Fruit fly (Drosophila melanogaster) whole organism, prepupa: ENCODE measurements around the gene CG13972.

ENCODE experiments used
- Blimp-1 ChIP-seq: fragments of 200-800 bp; sonication (Bioruptor generic); optimal IDR thresholded peaks from 3 replicates; lab custom pipeline; 2017; ENCODE audit warnings: missing biosample characterization, missing genetic modification characterization, mild to moderate bottlenecking, moderate library complexity, missing genetic modification reagents
- CG11294 ChIP-seq: fragments of 200-800 bp; sonication (Bioruptor generic); IDR thresholded peaks from 2 replicates; pipeline ENCODE4 v1.3.6; 2022; ENCODE audit warnings: missing biosample characterization, missing genetic modification characterization
- CG11902 ChIP-seq: fragments of 200-800 bp; sonication (Bioruptor generic); optimal IDR thresholded peaks from 3 replicates; lab custom pipeline; 2016; ENCODE audit warnings: missing biosample characterization, missing genetic modification characterization
- CG15336 ChIP-seq: fragments of 200-800 bp; sonication (Bioruptor generic); IDR thresholded peaks from 2 replicates; pipeline ENCODE4 v1.3.6; 2022; ENCODE audit warnings: missing biosample characterization, missing genetic modification characterization
- CG1621 ChIP-seq: fragments of 200-800 bp; sonication (Bioruptor generic); optimal IDR thresholded peaks from 3 replicates; lab custom pipeline; 2018; ENCODE audit warnings: missing biosample characterization, mild to moderate bottlenecking, missing genetic modification characterization
- CG16779 ChIP-seq: fragments of 200-800 bp; sonication (Bioruptor generic); optimal IDR thresholded peaks from 3 replicates; lab custom pipeline; 2017; ENCODE audit warnings: missing biosample characterization, mild to moderate bottlenecking, missing genetic modification characterization
- CG31627 ChIP-seq: fragments of 200-800 bp; sonication (Bioruptor generic); optimal IDR thresholded peaks from 3 replicates; lab custom pipeline; 2016; ENCODE audit warnings: missing biosample characterization, missing genetic modification characterization
- CG32006 ChIP-seq: fragments of 200-800 bp; sonication (Bioruptor generic); optimal IDR thresholded peaks from 3 replicates; lab custom pipeline; 2017; ENCODE audit warnings: missing biosample characterization, mild to moderate bottlenecking, missing genetic modification characterization
- CG3919 ChIP-seq: fragments of 200-800 bp; sonication (Bioruptor generic); optimal IDR thresholded peaks from 3 replicates; lab custom pipeline; 2016; ENCODE audit warnings: missing biosample characterization, missing genetic modification characterization
- CG6163 ChIP-seq: fragments of 200-800 bp; sonication (Bioruptor generic); IDR thresholded peaks from 3 replicates; pipeline ENCODE4 v1.3.6; 2022; ENCODE audit warnings: missing biosample characterization, missing genetic modification characterization
- CG6276 ChIP-seq: fragments of 200-800 bp; sonication (Bioruptor generic); optimal IDR thresholded peaks from 2 replicates; lab custom pipeline; 2017; ENCODE audit warnings: missing biosample characterization, mild to moderate bottlenecking, missing genetic modification characterization
- CG6792 ChIP-seq: fragments of 200-800 bp; sonication (Bioruptor generic); optimal IDR thresholded peaks from 3 replicates; lab custom pipeline; 2016; ENCODE audit warnings: missing biosample characterization, missing genetic modification characterization
- CG6854 ChIP-seq: fragments of 200-800 bp; sonication (Bioruptor generic); optimal IDR thresholded peaks from 2 replicates; lab custom pipeline; 2017; ENCODE audit warnings: missing biosample characterization, mild to moderate bottlenecking, missing genetic modification characterization
- CG7368 ChIP-seq: fragments of 200-800 bp; sonication (Bioruptor generic); optimal IDR thresholded peaks from 3 replicates; lab custom pipeline; 2016; ENCODE audit warnings: missing biosample characterization, missing genetic modification characterization
- CG8119 ChIP-seq: fragments of 200-800 bp; sonication (Bioruptor generic); IDR thresholded peaks from 3 replicates; pipeline ENCODE4 v1.3.6; 2022; ENCODE audit warnings: missing biosample characterization, missing genetic modification characterization
- CG9139 ChIP-seq: fragments of 200-800 bp; sonication (Bioruptor generic); optimal IDR thresholded peaks from 3 replicates; lab custom pipeline; 2017; ENCODE audit warnings: missing biosample characterization, mild to moderate bottlenecking, missing genetic modification characterization
- Eip75B ChIP-seq: fragments of 200-800 bp; sonication (Bioruptor generic); optimal IDR thresholded peaks from 3 replicates; lab custom pipeline; 2016; ENCODE audit warnings: missing biosample characterization, missing genetic modification characterization
- Eip78C ChIP-seq: fragments of 200-800 bp; sonication (Bioruptor generic); peaks from one replicate; lab custom pipeline; 2016; ENCODE audit warnings: missing biosample characterization, missing genetic modification characterization
- Eip93F ChIP-seq: fragments of 200-800 bp; sonication (Bioruptor generic); optimal IDR thresholded peaks from 2 replicates; lab custom pipeline; 2016; ENCODE audit warnings: missing biosample characterization, mild to moderate bottlenecking, missing genetic modification characterization
- Ets21C ChIP-seq: fragments of 200-800 bp; sonication (Bioruptor generic); optimal IDR thresholded peaks from 3 replicates; lab custom pipeline; 2016; ENCODE audit warnings: missing biosample characterization, missing genetic modification characterization
- Gug ChIP-seq: fragments of 200-800 bp; sonication (Bioruptor generic); IDR thresholded peaks from 2 replicates; pipeline ENCODE4 v1.3.6; 2022; ENCODE audit warnings: missing biosample characterization, missing genetic modification characterization
- Hr38 ChIP-seq: sonication (Bioruptor generic); optimal IDR thresholded peaks from 2 replicates; lab custom pipeline; 2016; ENCODE audit warnings: missing biosample characterization, missing genetic modification characterization
- Hr39 ChIP-seq: fragments of 200-800 bp; sonication (Bioruptor generic); optimal IDR thresholded peaks from 2 replicates; lab custom pipeline; 2016; ENCODE audit warnings: missing biosample characterization, missing genetic modification characterization
- Hr4 ChIP-seq: fragments of 200-800 bp; sonication (Bioruptor generic); optimal IDR thresholded peaks from 3 replicates; lab custom pipeline; 2016; ENCODE audit warnings: missing biosample characterization, missing genetic modification characterization
- Met ChIP-seq: fragments of 200-800 bp; sonication (Bioruptor generic); optimal IDR thresholded peaks from 3 replicates; lab custom pipeline; 2016; ENCODE audit warnings: missing biosample characterization, missing genetic modification characterization
- OdsH ChIP-seq: fragments of 200-800 bp; sonication (Bioruptor generic); optimal IDR thresholded peaks from 3 replicates; lab custom pipeline; 2016; ENCODE audit warnings: missing biosample characterization, missing genetic modification characterization
- Smox ChIP-seq: fragments of 200-800 bp; sonication (Bioruptor generic); optimal IDR thresholded peaks from 3 replicates; lab custom pipeline; 2016; ENCODE audit warnings: missing biosample characterization, missing genetic modification characterization
- Sox14 ChIP-seq: fragments of 200-800 bp; sonication (Bioruptor generic); optimal IDR thresholded peaks from 3 replicates; lab custom pipeline; 2016; ENCODE audit warnings: missing biosample characterization, missing genetic modification characterization
- acj6 ChIP-seq: fragments of 200-800 bp; sonication (Bioruptor generic); optimal IDR thresholded peaks from 3 replicates; lab custom pipeline; 2016; ENCODE audit warnings: missing biosample characterization, missing genetic modification characterization
- cyc ChIP-seq: fragments of 200-800 bp; sonication (Bioruptor generic); optimal IDR thresholded peaks from 3 replicates; lab custom pipeline; 2016; ENCODE audit warnings: missing biosample characterization, missing genetic modification characterization
- dac ChIP-seq: fragments of 200-800 bp; sonication (Bioruptor generic); optimal IDR thresholded peaks from 2 replicates; lab custom pipeline; 2017; ENCODE audit warnings: missing biosample characterization, mild to moderate bottlenecking, missing genetic modification characterization
- dsx ChIP-seq: fragments of 200-800 bp; optimal IDR thresholded peaks from 3 replicates; lab custom pipeline; 2019; ENCODE audit warnings: missing biosample characterization, mild to moderate bottlenecking, missing genetic modification characterization, moderate library complexity; ENCODE audit not compliant: poor library complexity, severe bottlenecking
- eg ChIP-seq: fragments of 200-800 bp; sonication (Bioruptor generic); IDR thresholded peaks from 3 replicates; pipeline ENCODE4 v1.3.6; 2022; ENCODE audit warnings: missing biosample characterization, missing genetic modification characterization
- esn ChIP-seq: fragments of 200-800 bp; sonication (Bioruptor generic); optimal IDR thresholded peaks from 2 replicates; lab custom pipeline; 2016; ENCODE audit warnings: missing biosample characterization, mild to moderate bottlenecking, missing genetic modification characterization, moderate library complexity
- fd59A ChIP-seq: fragments of 200-800 bp; sonication (Bioruptor generic); optimal IDR thresholded peaks from 2 replicates; lab custom pipeline; 2017; ENCODE audit warnings: missing biosample characterization, mild to moderate bottlenecking, missing genetic modification characterization, missing genetic modification reagents
- fd85E ChIP-seq: fragments of 200-800 bp; sonication (Bioruptor generic); optimal IDR thresholded peaks from 3 replicates; lab custom pipeline; 2016; ENCODE audit warnings: missing biosample characterization, missing genetic modification characterization
- fkh ChIP-seq: fragments of 200-800 bp; sonication (Bioruptor generic); optimal IDR thresholded peaks from 3 replicates; lab custom pipeline; 2017; ENCODE audit warnings: missing biosample characterization, mild to moderate bottlenecking, missing genetic modification characterization, moderate library complexity
- net ChIP-seq: fragments of 200-800 bp; sonication (Bioruptor generic); optimal IDR thresholded peaks from 3 replicates; lab custom pipeline; 2016; ENCODE audit warnings: missing biosample characterization, missing genetic modification characterization
- salr ChIP-seq, 2 experiments: fragments of 200-800 bp; sonication (Bioruptor generic); optimal IDR thresholded peaks; 3 replicates each; lab custom pipeline; 2016 to 2018; ENCODE audit warnings: missing biosample characterization in 2 of 2, missing genetic modification characterization in 2 of 2, mild to moderate bottlenecking in 1 of 2
- svp ChIP-seq: fragments of 200-800 bp; sonication (Bioruptor generic); peaks from one replicate; lab custom pipeline; 2016; ENCODE audit warnings: missing biosample characterization, missing genetic modification characterization
- topi ChIP-seq: fragments of 200-800 bp; sonication (Bioruptor generic); optimal IDR thresholded peaks from 3 replicates; lab custom pipeline; 2016; ENCODE audit warnings: missing biosample characterization, missing genetic modification characterization
- vri ChIP-seq: fragments of 200-800 bp; sonication (Bioruptor generic); optimal IDR thresholded peaks from 3 replicates; lab custom pipeline; 2016; ENCODE audit warnings: missing biosample characterization, mild to moderate bottlenecking, missing genetic modification characterization

Gene CG13972

DNA sequence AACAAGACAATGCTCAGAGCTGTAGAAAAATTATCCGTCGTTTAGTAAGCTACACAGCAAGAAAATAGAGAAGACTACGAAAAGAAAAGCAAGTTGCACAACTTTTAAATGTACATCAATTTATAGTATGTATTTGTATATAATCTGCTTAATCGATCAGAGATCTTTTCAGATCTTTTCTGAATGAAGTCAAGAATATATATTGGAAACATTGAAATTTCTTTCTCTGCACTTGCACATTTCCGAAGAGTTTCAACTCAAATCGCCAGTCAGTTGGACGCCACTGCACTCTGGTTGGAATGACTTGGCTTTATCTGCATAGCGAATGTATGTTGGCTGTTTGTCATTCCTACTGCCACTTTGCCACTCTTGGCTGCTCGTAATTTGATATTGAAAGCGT is 36.9 kb upstream of the CG13972 start (continued):
- TF ChIP-seq Eip78C (peak; percentile 97), CG1621 (tag; lab: Kevin White, UChicago) (no peak), Eip93F (GFP tag; lab: Kevin White, UChicago) (no peak), Blimp-1 (peak; percentile 57), fd59A (peak; percentile 62), CG11294 (GFP tag; lab: Robert Waterston, UW) (peak; percentile 69; the same call in 1 of the 2 replicates), Ets21C (peak; percentile 78), Eip75B (peak; percentile 87), CG15336 (GFP tag; lab: Robert Waterston, UW) (peak; percentile 93), dac (GFP tag; lab: Kevin White, UChicago) (peak; percentile 54), Gug (GFP tag; lab: Robert Waterston, UW) (peak; percentile 81), CG16779 (tag; lab: Kevin White, UChicago) (peak; percentile 28), salr (GFP tag; optimal IDR thresholded peaks at IDR 0.05; lab: Kevin White, UChicago) (peak; percentile 29 to 64), Hr4 (GFP tag; lab: Kevin White, UChicago) (peak; percentile 89), CG31627 (GFP tag; lab: Kevin White, UChicago) (peak; percentile 86), acj6 (peak; percentile 91), CG11902 (GFP tag; lab: Kevin White, UChicago) (peak; percentile 87), CG6276 (no peak), Hr39 (peak; percentile 84), CG6163 (GFP tag; lab: Robert Waterston, UW) (peak; percentile 94), Smox (GFP tag; lab: Kevin White, UChicago) (peak; percentile 83), CG7368 (peak; percentile 84), OdsH (peak; percentile 88), cyc (GFP tag; lab: Kevin White, UChicago) (peak; percentile 87), esn (GFP tag; lab: Kevin White, UChicago) (peak; percentile 91), svp (GFP tag; lab: Kevin White, UChicago) (peak; percentile 94), Sox14 (GFP tag; lab: Kevin White, UChicago) (peak; percentile 84)

DNA sequence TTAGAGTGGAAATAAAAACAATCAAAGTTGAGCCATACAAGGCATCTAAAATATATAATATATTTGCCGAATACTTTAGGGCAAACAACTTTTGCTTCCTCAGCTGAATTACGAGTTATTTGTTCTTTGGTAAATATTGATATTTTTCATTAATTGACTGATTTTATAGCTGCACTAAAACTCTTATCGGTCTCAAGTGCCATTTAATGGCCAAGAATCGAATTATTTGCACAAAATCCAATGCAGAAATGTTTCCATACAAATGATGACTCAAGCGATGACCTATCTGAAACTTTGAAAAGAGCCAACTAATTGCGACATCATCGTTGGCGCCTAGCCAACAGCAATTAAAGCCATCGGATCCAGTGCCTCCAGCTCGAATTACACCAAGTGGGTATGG is 36.3 kb upstream of the CG13972 start:
- TF ChIP-seq eg (no peak), acj6 (no peak), Hr38 (GFP tag; lab: Kevin White, UChicago) (no peak), fkh (no peak), CG11294 (GFP tag; lab: Robert Waterston, UW) (no peak), net (no peak), CG6854 (GFP tag; lab: Kevin White, UChicago) (no peak), Hr39 (no peak)

DNA sequence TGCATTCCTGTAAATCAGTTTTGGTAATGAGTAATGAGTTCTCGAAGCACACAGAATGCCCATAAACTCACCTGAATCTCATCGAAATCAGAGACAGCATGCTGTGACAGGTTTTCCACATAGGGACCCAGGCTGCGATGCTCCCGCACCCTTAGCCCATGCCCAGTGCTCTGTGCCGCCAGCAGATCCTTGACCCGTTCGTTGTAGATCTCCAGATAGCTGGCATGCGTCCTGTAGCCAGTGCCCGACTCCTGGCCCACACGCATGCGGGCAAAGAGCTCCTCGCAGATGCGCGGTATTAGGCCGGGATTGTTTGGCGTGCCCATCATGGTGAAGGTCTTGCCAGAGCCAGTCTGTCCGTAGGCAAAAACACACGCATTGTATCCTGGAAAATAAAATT is 35.7 kb upstream of the CG13972 start:
- TF ChIP-seq fkh, result no peak
- TF ChIP-seq Hr38 (GFP tag; lab: Kevin White, UChicago), result no peak
- no peak for TF ChIP-seq CG8119 (GFP tag; lab: Robert Waterston, UW)
- no peak for TF ChIP-seq acj6
- no peak for TF ChIP-seq Blimp-1
- TF ChIP-seq dsx (GFP tag; lab: Kevin White, UChicago), result no peak
- no peak for TF ChIP-seq fd85E (GFP tag; lab: Kevin White, UChicago)
- no peak for TF ChIP-seq vri (GFP tag; lab: Kevin White, UChicago)
- no peak for TF ChIP-seq Met (GFP tag; lab: Kevin White, UChicago)
- TF ChIP-seq CG6163 (GFP tag; lab: Robert Waterston, UW), result no peak
- TF ChIP-seq eg, result no peak
- TF ChIP-seq CG32006 (GFP tag; lab: Kevin White, UChicago), result no peak
- no peak for TF ChIP-seq CG31627 (GFP tag; lab: Kevin White, UChicago)
- no peak for TF ChIP-seq CG3919
- no peak for TF ChIP-seq CG9139
- no peak for TF ChIP-seq cyc (GFP tag; lab: Kevin White, UChicago)
- TF ChIP-seq topi (GFP tag; lab: Kevin White, UChicago), result no peak
- no peak for TF ChIP-seq CG6792 (GFP tag; lab: Kevin White, UChicago)
- TF ChIP-seq CG15336 (GFP tag; lab: Robert Waterston, UW), result no peak
- no peak for TF ChIP-seq CG7368
